Worm (Caenorhabditis elegans) whole organism, L1 larva: ENCODE results near the gene pno-1.
A peak's percentile ranks its signal among the peaks of the same experiment; 100 is the strongest.

Experiments used
- C16A3.4 ChIP-seq: fragments of 150-350 bp; optimal IDR thresholded peaks from 2 replicates; lab custom pipeline; 2014; ENCODE audit warnings: missing biosample characterization, missing genetic modification characterization
- F16B12.6 ChIP-seq: fragments of 150-350 bp; optimal IDR thresholded peaks from 2 replicates; lab custom pipeline; 2014; ENCODE audit warnings: missing biosample characterization, missing genetic modification characterization
- alr-1 ChIP-seq: fragments of 200-800 bp; sonication (Bioruptor generic); optimal IDR thresholded peaks from 2 replicates; lab custom pipeline; 2018; ENCODE audit warnings: borderline replicate concordance, mild to moderate bottlenecking, missing genetic modification characterization, missing compliant biosample characterization
- blmp-1 ChIP-seq: fragments of 150-350 bp; optimal IDR thresholded peaks from 2 replicates; lab custom pipeline; 2014; ENCODE audit warnings: missing biosample characterization, missing genetic modification characterization
- ceh-82 ChIP-seq, 3 experiments: fragments of 150-350 bp in 1 of 3; sonication (generic microtip) in 2 of 3; optimal IDR thresholded peaks; 2 replicates each; lab custom pipeline; 2014 to 2017; ENCODE audit warnings: missing biosample characterization in 3 of 3, missing genetic modification characterization in 3 of 3
- ceh-90 ChIP-seq: sonication (generic microtip); optimal IDR thresholded peaks from 2 replicates; lab custom pipeline; 2016; ENCODE audit warnings: missing genetic modification characterization, missing compliant biosample characterization
- dpl-1 ChIP-seq, 3 experiments: fragments of 150-350 bp in 2 of 3; sonication (generic microtip) in 1 of 3; optimal IDR thresholded peaks; 2 replicates each; lab custom pipeline; 2014 to 2017; ENCODE audit warnings: missing biosample characterization in 3 of 3, missing genetic modification characterization in 3 of 3, missing genetic modification reagents in 3 of 3
- efl-1 ChIP-seq, 4 experiments: fragments of 150-350 bp; optimal IDR thresholded peaks in 3 of 4; peaks in 1 of 4; 1 replicate in 1 of 4; 2 replicates in 3 of 4; lab custom pipeline; 2014; ENCODE audit warnings: missing biosample characterization in 2 of 4, missing genetic modification characterization in 2 of 4, missing genetic modification reagents in 2 of 4
- efl-3 ChIP-seq: fragments of 200-800 bp; sonication (Bioruptor generic); optimal IDR thresholded peaks from 2 replicates; lab custom pipeline; 2018; ENCODE audit warnings: mild to moderate bottlenecking, missing genetic modification characterization, missing compliant biosample characterization
- egl-13 ChIP-seq: sonication (generic microtip); optimal IDR thresholded peaks from 2 replicates; lab custom pipeline; 2016; ENCODE audit warnings: missing genotype, missing genetic modification reagents, missing genetic modification characterization, missing compliant biosample characterization
- egl-27 ChIP-seq, 2 experiments: fragments of 150-350 bp in 1 of 2; sonication (generic microtip); optimal IDR thresholded peaks; 3 replicates each; lab custom pipeline; 2017 to 2018; ENCODE audit warnings: missing biosample characterization in 2 of 2, missing genetic modification characterization in 2 of 2, missing genetic modification reagents in 2 of 2
- elt-2 ChIP-seq: sonication (generic microtip); optimal IDR thresholded peaks from 2 replicates; lab custom pipeline; 2016; ENCODE audit warnings: missing genetic modification characterization, mild to moderate bottlenecking, inconsistent platforms, missing compliant biosample characterization, missing genetic modification reagents
- ets-5 ChIP-seq: fragments of 200-800 bp; sonication (Bioruptor generic); IDR thresholded peaks from 2 replicates; pipeline ENCODE4 v1.3.6; 2022; ENCODE audit warnings: missing genetic modification characterization, missing compliant biosample characterization
- fkh-10 ChIP-seq: sonication (generic microtip); optimal IDR thresholded peaks from 2 replicates; lab custom pipeline; 2017; ENCODE audit warnings: missing biosample characterization, missing genetic modification reagents, missing genetic modification characterization
- fos-1 ChIP-seq: fragments of 150-350 bp; optimal IDR thresholded peaks from 2 replicates; lab custom pipeline; 2014; ENCODE audit warnings: missing biosample characterization, missing genetic modification characterization
- hlh-17 ChIP-seq: fragments of 200-800 bp; sonication (Bioruptor generic); optimal IDR thresholded peaks from 2 replicates; lab custom pipeline; 2018; ENCODE audit warnings: missing genetic modification characterization, mild to moderate bottlenecking, missing compliant biosample characterization, moderate library complexity, borderline replicate concordance
- isw-1 ChIP-seq: fragments of 200-800 bp; sonication (Bioruptor generic); IDR thresholded peaks from 2 replicates; pipeline ENCODE4 v1.3.6; 2022; ENCODE audit warnings: missing genetic modification characterization, missing compliant biosample characterization
- lin-13 ChIP-seq: fragments of 150-350 bp; optimal IDR thresholded peaks from 2 replicates; lab custom pipeline; 2014; ENCODE audit warnings: missing biosample characterization, missing genetic modification reagents, missing genetic modification characterization
- lin-35 ChIP-seq, 2 experiments: fragments of 150-350 bp; optimal IDR thresholded peaks; 2 replicates each; lab custom pipeline; 2014; ENCODE audit warnings: missing biosample characterization in 2 of 2, missing genetic modification characterization in 2 of 2, missing genetic modification reagents in 2 of 2
- lir-3 ChIP-seq: sonication (generic microtip); optimal IDR thresholded peaks from 2 replicates; lab custom pipeline; 2016; ENCODE audit warnings: mild to moderate bottlenecking, missing genetic modification characterization, moderate library complexity, missing compliant biosample characterization; ENCODE audit not compliant: poor library complexity
- lsy-2 ChIP-seq, 2 experiments: fragments of 150-350 bp; optimal IDR thresholded peaks; 2 replicates each; lab custom pipeline; 2014; ENCODE audit warnings: missing biosample characterization in 2 of 2, missing genetic modification characterization in 2 of 2
- mab-9 ChIP-seq: fragments of 200-800 bp; sonication (Bioruptor generic); IDR thresholded peaks from 2 replicates; pipeline ENCODE4 v1.3.6; 2022; ENCODE audit warnings: missing genetic modification reagents, missing genetic modification characterization, missing compliant biosample characterization
- mdl-1 ChIP-seq, 2 experiments: fragments of 150-350 bp; optimal IDR thresholded peaks; 2 replicates each; lab custom pipeline; 2014 to 2017; ENCODE audit warnings: missing biosample characterization in 2 of 2, missing genetic modification characterization in 2 of 2, inconsistent platforms in 1 of 2
- mep-1 ChIP-seq: fragments of 150-350 bp; optimal IDR thresholded peaks from 2 replicates; lab custom pipeline; 2014; ENCODE audit warnings: missing biosample characterization, missing genetic modification characterization
- nhr-12 ChIP-seq: sonication (generic microtip); optimal IDR thresholded peaks from 2 replicates; lab custom pipeline; 2017; ENCODE audit warnings: missing biosample characterization, missing genetic modification characterization
- nhr-19 ChIP-seq: fragments of 200-800 bp; sonication (Bioruptor generic); conservative IDR thresholded peaks from 2 replicates; pipeline ENCODE4 v1.3.6; 2022; ENCODE audit warnings: missing genetic modification characterization, missing compliant biosample characterization
- nhr-20 ChIP-seq: sonication (generic microtip); optimal IDR thresholded peaks from 2 replicates; lab custom pipeline; 2016; ENCODE audit warnings: mild to moderate bottlenecking, missing genetic modification characterization, missing compliant biosample characterization
- nhr-237 ChIP-seq: fragments of 150-350 bp; optimal IDR thresholded peaks from 2 replicates; lab custom pipeline; 2014; ENCODE audit warnings: missing biosample characterization, missing genetic modification characterization
- nhr-28 ChIP-seq: fragments of 150-350 bp; optimal IDR thresholded peaks from 2 replicates; lab custom pipeline; 2014; ENCODE audit warnings: missing biosample characterization, missing genetic modification characterization
- nhr-85 ChIP-seq: sonication (generic microtip); peaks from one replicate; lab custom pipeline; 2016; ENCODE audit warnings: missing genetic modification characterization, inconsistent platforms, missing compliant biosample characterization
- rnt-1 ChIP-seq: sonication (generic microtip); optimal IDR thresholded peaks from 2 replicates; lab custom pipeline; 2016; ENCODE audit warnings: mild to moderate bottlenecking, missing genetic modification characterization, moderate library complexity, missing compliant biosample characterization
- skn-1 ChIP-seq: fragments of 150-350 bp; optimal IDR thresholded peaks from 2 replicates; lab custom pipeline; 2014; ENCODE audit warnings: missing biosample characterization, missing genetic modification characterization
- snpc-4 ChIP-seq: fragments of 150-350 bp; optimal IDR thresholded peaks from 2 replicates; lab custom pipeline; 2014; ENCODE audit warnings: missing biosample characterization, missing genetic modification characterization
- snu-23 ChIP-seq: sonication (generic microtip); optimal IDR thresholded peaks from 2 replicates; lab custom pipeline; 2016; ENCODE audit warnings: missing genetic modification characterization, missing compliant biosample characterization
- sptf-1 ChIP-seq: fragments of 150-350 bp; optimal IDR thresholded peaks from 2 replicates; lab custom pipeline; 2014; ENCODE audit warnings: missing biosample characterization, missing genetic modification characterization
- tlp-1 ChIP-seq: fragments of 150-350 bp; optimal IDR thresholded peaks from 2 replicates; lab custom pipeline; 2014; ENCODE audit warnings: missing biosample characterization, missing genetic modification characterization
- unc-130 ChIP-seq: fragments of 150-350 bp; optimal IDR thresholded peaks from 2 replicates; lab custom pipeline; 2017; ENCODE audit warnings: missing biosample characterization, missing genetic modification characterization, inconsistent platforms
- xbp-1 ChIP-seq: sonication (generic microtip); optimal IDR thresholded peaks from 2 replicates; lab custom pipeline; 2016; ENCODE audit warnings: missing genetic modification characterization, missing compliant biosample characterization
- ztf-11 ChIP-seq, 2 experiments: sonication (generic microtip); optimal IDR thresholded peaks; 2 replicates each; lab custom pipeline; 2016 to 2017; ENCODE audit warnings: missing genetic modification characterization in 2 of 2, missing biosample characterization in 1 of 2, missing compliant biosample characterization in 1 of 2

Gene pno-1

DNA sequence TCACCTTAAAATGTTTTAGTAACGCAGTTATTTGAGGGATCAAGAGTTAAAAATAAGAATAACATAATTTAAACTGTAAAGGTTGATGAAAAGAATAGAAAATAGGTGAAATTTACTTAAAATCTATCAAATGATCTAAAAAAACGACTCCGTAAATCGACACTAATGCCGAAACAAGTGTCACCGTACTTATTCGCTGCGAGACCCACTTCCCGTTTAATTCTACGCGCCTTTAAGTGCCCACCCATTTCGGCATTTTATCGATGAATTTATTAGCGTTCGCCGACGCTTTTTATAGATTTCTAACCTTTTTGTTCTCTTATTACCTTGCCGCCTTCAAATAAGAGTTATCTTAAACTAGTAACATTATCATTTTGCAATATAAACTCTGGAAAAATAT lies 3.4 kb upstream of the pno-1 start, which contains the start of the genes Y53C12B.1 and nos-3 (continued):
- no peak for TF ChIP-seq ztf-11 (tag; optimal IDR thresholded peaks at IDR 0.05; lab: Kevin White, UChicago)
- no peak for TF ChIP-seq nhr-28 (tag; lab: Kevin White, UChicago)
- TF ChIP-seq snpc-4 (tag; lab: Kevin White, UChicago): peak; percentile 27
- peak; percentile 9 for TF ChIP-seq nhr-237
- TF ChIP-seq fkh-10 (GFP tag; lab: Kevin White, UChicago): peak; percentile 27
- peak; percentile 64 for TF ChIP-seq lin-13 (GFP tag; lab: Kevin White, UChicago)
- TF ChIP-seq elt-2 (tag; lab: Kevin White, UChicago): peak; percentile 28
- peak; percentile 93 for TF ChIP-seq nhr-85 (tag; lab: Kevin White, UChicago)
- peak; percentile 65 for TF ChIP-seq F16B12.6
- no peak for TF ChIP-seq alr-1 (tag; lab: Kevin White, UChicago)
- TF ChIP-seq egl-13 (tag; lab: Kevin White, UChicago): peak; percentile 39
- TF ChIP-seq mab-9 (GFP tag; lab: Robert Waterston, UW): no peak
- peak; percentile 74 for TF ChIP-seq blmp-1 (tag; lab: Kevin White, UChicago)
- no peak for TF ChIP-seq tlp-1 (tag; lab: Kevin White, UChicago)
- peak; percentile 83 for TF ChIP-seq nhr-20 (tag; lab: Kevin White, UChicago)
- TF ChIP-seq lsy-2 (tag; optimal IDR thresholded peaks at IDR 0.05; lab: Kevin White, UChicago): peak; percentile 99
- TF ChIP-seq nhr-19: peak; percentile 82
- no peak for TF ChIP-seq ceh-90 (tag; lab: Kevin White, UChicago)
- peak; percentile 82 for TF ChIP-seq skn-1
- no peak for TF ChIP-seq hlh-17 (GFP tag; lab: Kevin White, UChicago)
- TF ChIP-seq rnt-1: peak; percentile 83
- peak; percentile 71 to 81 (median 78) for TF ChIP-seq dpl-1 (GFP tag; optimal IDR thresholded peaks at IDR 0.05; lab: Kevin White, UChicago)
- peak; percentile 80 for TF ChIP-seq xbp-1 (tag; lab: Kevin White, UChicago)
- peak in 1 of 2 experiments; percentile 68 for TF ChIP-seq mdl-1 (tag; optimal IDR thresholded peaks at IDR 0.05; lab: Kevin White, UChicago)
- TF ChIP-seq mep-1 (tag; lab: Kevin White, UChicago): peak; percentile 61
- TF ChIP-seq C16A3.4 (tag; lab: Kevin White, UChicago): peak; percentile 90
- no peak for TF ChIP-seq ets-5
- peak; percentile 42 for TF ChIP-seq fos-1

DNA sequence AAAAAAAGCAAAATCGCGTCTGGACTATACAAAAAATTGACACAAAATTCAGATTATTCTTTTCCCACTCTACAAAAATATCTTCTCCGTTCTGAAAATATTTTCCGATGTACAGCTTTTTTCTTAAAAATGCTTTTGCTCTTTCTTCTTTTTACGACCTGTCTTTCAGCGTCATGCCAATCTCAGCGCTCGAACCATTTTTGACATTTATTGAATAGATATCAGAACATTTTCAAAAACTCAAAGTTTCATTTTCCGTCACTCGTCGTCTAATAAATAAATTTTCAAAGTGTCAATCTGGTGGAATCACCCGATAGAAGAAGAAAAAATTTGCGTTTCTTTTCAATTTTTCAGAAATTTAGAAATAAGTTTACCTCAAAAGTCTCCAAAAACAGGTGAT lies 1.3 kb downstream of the pno-1 start:
- no peak for TF ChIP-seq lir-3
- no peak for TF ChIP-seq unc-130 (tag; lab: Kevin White, UChicago)
- TF ChIP-seq snu-23 (GFP tag; lab: Kevin White, UChicago): no peak
- no peak for TF ChIP-seq hlh-17 (GFP tag; lab: Kevin White, UChicago)
- TF ChIP-seq egl-27 (tag; optimal IDR thresholded peaks at IDR 0.05; lab: Kevin White, UChicago): no peak
- no peak for TF ChIP-seq sptf-1 (tag; lab: Kevin White, UChicago)
- TF ChIP-seq skn-1: no peak
- no peak for TF ChIP-seq fos-1
- TF ChIP-seq mab-9 (GFP tag; lab: Robert Waterston, UW): no peak
- no peak for TF ChIP-seq lin-35 (GFP tag; optimal IDR thresholded peaks at IDR 0.05; lab: Kevin White, UChicago)
- no peak for TF ChIP-seq nhr-12 (tag; lab: Kevin White, UChicago)
- TF ChIP-seq isw-1 (GFP tag; lab: Robert Waterston, UW): no peak
- no peak for TF ChIP-seq rnt-1

DNA sequence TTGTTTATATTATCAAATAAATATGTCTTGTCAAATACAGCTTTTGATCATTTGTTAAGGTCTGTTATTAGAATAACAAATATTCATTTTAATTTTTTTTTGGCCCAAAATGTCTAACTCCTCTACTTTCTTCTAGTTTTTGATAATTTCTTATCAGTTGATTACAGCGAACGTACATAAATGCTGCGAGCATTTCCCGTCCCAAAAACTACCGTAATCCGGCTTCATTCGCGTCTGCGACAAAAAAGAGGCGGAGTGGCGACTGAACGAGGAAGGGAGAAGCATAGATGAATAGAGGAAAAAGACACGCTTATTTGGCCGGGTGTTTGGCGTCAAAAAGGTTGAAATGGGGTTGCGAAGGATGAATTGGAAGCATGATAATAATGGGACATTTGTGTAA lies 2.1 kb downstream of the pno-1 start:
- TF ChIP-seq xbp-1 (tag; lab: Kevin White, UChicago) (no peak), efl-3 (GFP tag; lab: Kevin White, UChicago) (no peak), lsy-2 (tag; optimal IDR thresholded peaks at IDR 0.05; lab: Kevin White, UChicago) (peak in 1 of 2 experiments; percentile 53), elt-2 (tag; lab: Kevin White, UChicago) (peak; percentile 14), ceh-82 (tag; optimal IDR thresholded peaks at IDR 0.05; lab: Kevin White, UChicago) (no peak), efl-1 (optimal IDR thresholded peaks at IDR 0.05; lab: Kevin White, UChicago) (no peak), efl-1 (GFP tag; optimal IDR thresholded peaks at IDR 0.05 in 1 of 2; lab: Kevin White, UChicago) (peak in 1 of 2 experiments; percentile 46)
